Worm (Caenorhabditis elegans) whole organism, L4 larva: ENCODE results near the gene clec-218.
A peak's percentile ranks its signal among the peaks of the same experiment; 100 is the strongest.

ENCODE experiments used
- F44E2.7 ChIP-seq: fragments of 200-800 bp; sonication (Bioruptor generic); IDR thresholded peaks from 2 replicates; pipeline ENCODE4 v2.1.2; 2022; ENCODE audit warnings: missing genetic modification characterization, missing compliant biosample characterization
- F49E8.2 ChIP-seq: sonication (generic microtip); optimal IDR thresholded peaks from 2 replicates; lab custom pipeline; 2016; ENCODE audit warnings: missing compliant biosample characterization, mild to moderate bottlenecking, missing genetic modification characterization, borderline replicate concordance
- T26A8.4 ChIP-seq: fragments of 200-800 bp; sonication (Bioruptor generic); IDR thresholded peaks from 2 replicates; pipeline ENCODE4 v1.3.6; 2022; ENCODE audit warnings: missing genetic modification characterization, missing compliant biosample characterization
- Y105C5A.15 ChIP-seq: fragments of 200-800 bp; sonication (Bioruptor generic); IDR thresholded peaks from 2 replicates; pipeline ENCODE4 v1.3.6; 2022; ENCODE audit warnings: missing genetic modification characterization, missing compliant biosample characterization
- Y75B8A.6 ChIP-seq: fragments of 200-800 bp; sonication (Bioruptor generic); IDR thresholded peaks from 2 replicates; pipeline ENCODE4 v1.3.6; 2022; ENCODE audit warnings: missing genetic modification reagents, missing genetic modification characterization, missing compliant biosample characterization
- ZK337.2 ChIP-seq: fragments of 200-800 bp; sonication (Bioruptor generic); IDR thresholded peaks from 2 replicates; pipeline ENCODE4 v1.3.6; 2022; ENCODE audit warnings: missing genetic modification reagents, missing genetic modification characterization, missing compliant biosample characterization
- aha-1 ChIP-seq: fragments of 150-350 bp; peaks from one replicate; lab custom pipeline; 2014; ENCODE audit warnings: missing biosample characterization, missing genetic modification characterization
- attf-4 ChIP-seq: sonication (generic microtip); optimal IDR thresholded peaks from 3 replicates; lab custom pipeline; 2017; ENCODE audit warnings: missing biosample characterization, missing genetic modification characterization
- ceh-20 ChIP-seq: fragments of 200-800 bp; sonication (Bioruptor generic); IDR thresholded peaks from 2 replicates; pipeline ENCODE4 v1.3.6; 2022; ENCODE audit warnings: missing genetic modification reagents, missing genetic modification characterization, missing compliant biosample characterization
- ceh-28 ChIP-seq: fragments of 150-350 bp; optimal IDR thresholded peaks from 2 replicates; lab custom pipeline; 2014; ENCODE audit warnings: missing biosample characterization, missing genetic modification reagents, missing genetic modification characterization
- ceh-32 ChIP-seq: sonication (generic microtip); optimal IDR thresholded peaks from 2 replicates; lab custom pipeline; 2016; ENCODE audit warnings: mild to moderate bottlenecking, missing genetic modification characterization, missing compliant biosample characterization; ENCODE audit not compliant: poor library complexity
- ceh-62 ChIP-seq: sonication (generic microtip); optimal IDR thresholded peaks from 2 replicates; lab custom pipeline; 2017; ENCODE audit warnings: missing biosample characterization, missing genetic modification characterization
- ceh-82 ChIP-seq: sonication (generic microtip); optimal IDR thresholded peaks from 2 replicates; lab custom pipeline; 2017; ENCODE audit warnings: missing biosample characterization, missing genetic modification characterization
- cey-2 ChIP-seq: sonication (generic microtip); optimal IDR thresholded peaks from 3 replicates; lab custom pipeline; 2017; ENCODE audit warnings: missing genetic modification characterization, mild to moderate bottlenecking, missing compliant biosample characterization, antibody characterized with exemption, borderline replicate concordance; ENCODE audit not compliant: insufficient read depth
- daf-16 ChIP-seq, 3 experiments: sonication (generic microtip); optimal IDR thresholded peaks; 2 replicates each; lab custom pipeline; 2016 to 2017; ENCODE audit warnings: missing genetic modification characterization in 3 of 3, missing genetic modification reagents in 3 of 3, mild to moderate bottlenecking in 2 of 3, missing compliant biosample characterization in 2 of 3, missing biosample characterization in 1 of 3, moderate library complexity in 1 of 3
- daf-8 ChIP-seq: fragments of 200-800 bp; sonication (Bioruptor generic); IDR thresholded peaks from 2 replicates; pipeline ENCODE4 v1.3.6; 2022; ENCODE audit warnings: missing genetic modification characterization, missing compliant biosample characterization
- dpl-1 ChIP-seq: fragments of 150-350 bp; optimal IDR thresholded peaks from 2 replicates; lab custom pipeline; 2014; ENCODE audit warnings: missing biosample characterization, missing genetic modification reagents, missing genetic modification characterization
- dve-1 ChIP-seq: sonication (generic microtip); optimal IDR thresholded peaks from 2 replicates; lab custom pipeline; 2017; ENCODE audit warnings: antibody characterized with exemption, mild to moderate bottlenecking, missing genetic modification characterization, missing compliant biosample characterization; ENCODE audit not compliant: insufficient read depth
- gei-8 ChIP-seq: fragments of 200-800 bp; sonication (Bioruptor generic); optimal IDR thresholded peaks from 2 replicates; lab custom pipeline; 2018; ENCODE audit warnings: mild to moderate bottlenecking, missing genetic modification characterization, missing compliant biosample characterization
- hlh-11 ChIP-seq: fragments of 200-800 bp; sonication (Bioruptor generic); optimal IDR thresholded peaks from 2 replicates; lab custom pipeline; 2018; ENCODE audit warnings: mild to moderate bottlenecking, missing genetic modification characterization, missing compliant biosample characterization
- hmg-1.1 ChIP-seq: fragments of 200-800 bp; sonication (Bioruptor generic); IDR thresholded peaks from 2 replicates; pipeline ENCODE4 v1.3.6; 2022; ENCODE audit warnings: missing genetic modification reagents, missing genetic modification characterization, missing compliant biosample characterization
- lin-1 ChIP-seq: fragments of 200-800 bp; sonication (Bioruptor generic); IDR thresholded peaks from 2 replicates; pipeline ENCODE4 v1.3.6; 2022; ENCODE audit warnings: missing genetic modification reagents, missing genetic modification characterization, missing compliant biosample characterization
- lin-13 ChIP-seq: fragments of 150-350 bp; optimal IDR thresholded peaks from 2 replicates; lab custom pipeline; 2014; ENCODE audit warnings: missing biosample characterization, missing genetic modification reagents, missing genetic modification characterization
- lin-15B ChIP-seq: fragments of 150-350 bp; sonication (generic microtip); optimal IDR thresholded peaks from 3 replicates; lab custom pipeline; 2014; ENCODE audit warnings: missing biosample characterization, missing genetic modification characterization
- lin-39 ChIP-seq: fragments of 150-350 bp; optimal IDR thresholded peaks from 2 replicates; lab custom pipeline; 2014; ENCODE audit warnings: missing biosample characterization, missing genetic modification reagents, missing genetic modification characterization
- lir-3 ChIP-seq: sonication (generic microtip); optimal IDR thresholded peaks from 2 replicates; lab custom pipeline; 2016; ENCODE audit warnings: mild to moderate bottlenecking, missing genetic modification characterization, missing compliant biosample characterization
- lsy-2 ChIP-seq, 2 experiments: fragments of 150-350 bp in 1 of 2; sonication (generic microtip) in 1 of 2; optimal IDR thresholded peaks; 2 replicates each; lab custom pipeline; 2014 to 2017; ENCODE audit warnings: missing biosample characterization in 2 of 2, missing genetic modification characterization in 2 of 2
- mdt-29 ChIP-seq: fragments of 200-800 bp; sonication (Bioruptor generic); IDR thresholded peaks from 2 replicates; pipeline ENCODE4 v1.3.6; 2022; ENCODE audit warnings: missing genetic modification reagents, missing genetic modification characterization, missing compliant biosample characterization
- mes-2 ChIP-seq: sonication (generic microtip); optimal IDR thresholded peaks from 2 replicates; lab custom pipeline; 2016; ENCODE audit warnings: missing genotype, mild to moderate bottlenecking, missing genetic modification characterization, missing compliant biosample characterization; ENCODE audit not compliant: poor library complexity, severe bottlenecking
- mxl-3 ChIP-seq: fragments of 200-800 bp; sonication (Bioruptor generic); optimal IDR thresholded peaks from 2 replicates; lab custom pipeline; 2018; ENCODE audit warnings: mild to moderate bottlenecking, missing genetic modification characterization, missing compliant biosample characterization
- nhr-10 ChIP-seq: fragments of 150-350 bp; optimal IDR thresholded peaks from 2 replicates; lab custom pipeline; 2014; ENCODE audit warnings: missing biosample characterization, missing genetic modification characterization
- nhr-28 ChIP-seq: fragments of 150-350 bp; optimal IDR thresholded peaks from 2 replicates; lab custom pipeline; 2014; ENCODE audit warnings: missing biosample characterization, missing genetic modification characterization
- nhr-6 ChIP-seq: fragments of 150-350 bp; optimal IDR thresholded peaks from 2 replicates; lab custom pipeline; 2014; ENCODE audit warnings: missing biosample characterization, missing genetic modification characterization
- nhr-77 ChIP-seq: fragments of 150-350 bp; optimal IDR thresholded peaks from 2 replicates; lab custom pipeline; 2014; ENCODE audit warnings: missing biosample characterization, missing genetic modification characterization
- php-3 ChIP-seq: fragments of 200-800 bp; sonication (Bioruptor generic); IDR thresholded peaks from 2 replicates; pipeline ENCODE4 v1.3.6; 2022; ENCODE audit warnings: missing genetic modification reagents, missing genetic modification characterization, missing compliant biosample characterization
- saeg-2 ChIP-seq: fragments of 200-800 bp; sonication (Bioruptor generic); IDR thresholded peaks from 2 replicates; pipeline ENCODE4 v1.3.6; 2022; ENCODE audit warnings: missing genetic modification reagents, missing genetic modification characterization, missing compliant biosample characterization
- set-16 ChIP-seq: fragments of 200-800 bp; sonication (Bioruptor generic); IDR thresholded peaks from 2 replicates; pipeline ENCODE4 v1.3.6; 2022; ENCODE audit warnings: missing genetic modification reagents, missing genetic modification characterization, missing compliant biosample characterization
- skn-1 ChIP-seq: fragments of 150-350 bp; optimal IDR thresholded peaks from 2 replicates; lab custom pipeline; 2014; ENCODE audit warnings: missing biosample characterization, missing genetic modification characterization
- unc-62 ChIP-seq, 3 experiments: fragments of 150-350 bp in 1 of 3; sonication (generic microtip); optimal IDR thresholded peaks in 2 of 3; peaks in 1 of 3; 1 replicate in 1 of 3; 2 replicates in 2 of 3; lab custom pipeline; 2014 to 2017; ENCODE audit warnings: missing biosample characterization in 3 of 3, missing genetic modification characterization in 3 of 3, missing genetic modification reagents in 3 of 3, missing genotype in 1 of 3
- zag-1 ChIP-seq: fragments of 150-350 bp; optimal IDR thresholded peaks from 2 replicates; lab custom pipeline; 2014; ENCODE audit warnings: missing biosample characterization, missing genetic modification characterization
- zfp-3 ChIP-seq: fragments of 200-800 bp; sonication (Bioruptor generic); conservative IDR thresholded peaks from 2 replicates; pipeline ENCODE4 v1.3.6; 2022; ENCODE audit warnings: missing genetic modification reagents, missing genetic modification characterization, missing compliant biosample characterization
- ztf-7 ChIP-seq: fragments of 150-350 bp; optimal IDR thresholded peaks from 2 replicates; lab custom pipeline; 2014; ENCODE audit warnings: missing biosample characterization, missing genetic modification characterization

The clec-218 gene

DNA sequence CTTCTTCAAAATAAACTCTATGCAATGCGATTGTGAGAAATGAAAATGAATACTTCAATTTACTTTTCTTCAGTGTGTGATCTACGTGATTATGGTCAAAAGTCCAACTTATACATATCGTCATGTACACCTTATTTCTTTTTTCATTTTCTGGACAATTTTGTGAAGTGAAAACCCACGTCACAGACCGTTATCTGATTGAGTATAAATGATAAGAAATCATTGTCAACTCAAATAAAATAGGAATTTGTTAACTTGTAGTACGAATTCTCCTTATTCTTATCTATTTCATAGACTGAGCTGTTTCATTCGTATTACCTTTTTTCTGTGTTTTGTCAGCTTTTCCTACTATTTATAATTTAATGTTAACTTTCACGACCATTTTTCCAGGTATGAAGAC is 35.7 kb upstream of the clec-218 start, which contains the start of gene asp-5 (continued):
- no peak for TF ChIP-seq skn-1 (tag; lab: Kevin White, UChicago)
- TF ChIP-seq lin-15B (tag; lab: Kevin White, UChicago): no peak
- no peak for TF ChIP-seq Y75B8A.6 (GFP tag; lab: Robert Waterston, UW)
- TF ChIP-seq daf-8 (GFP tag; lab: Robert Waterston, UW): no peak
- no peak for TF ChIP-seq T26A8.4 (GFP tag; lab: Robert Waterston, UW)
- TF ChIP-seq lin-39 (tag; lab: Kevin White, UChicago): no peak
- TF ChIP-seq ceh-82 (tag; lab: Kevin White, UChicago): no peak
- TF ChIP-seq F49E8.2 (tag; lab: Kevin White, UChicago): no peak
- no peak for TF ChIP-seq dpl-1 (GFP tag; lab: Kevin White, UChicago)
- TF ChIP-seq gei-8 (GFP tag; lab: Kevin White, UChicago): no peak
- TF ChIP-seq lir-3: no peak
- no peak for TF ChIP-seq set-16 (GFP tag; lab: Robert Waterston, UW)
- no peak for TF ChIP-seq mxl-3
- no peak for TF ChIP-seq F44E2.7 (GFP tag; lab: Robert Waterston, UW)
- TF ChIP-seq aha-1 (tag; lab: Kevin White, UChicago): peak; percentile 69
- no peak for TF ChIP-seq ztf-7 (tag; lab: Kevin White, UChicago)
- TF ChIP-seq ceh-28: no peak
- TF ChIP-seq nhr-10 (tag; lab: Kevin White, UChicago): no peak
- no peak for TF ChIP-seq zag-1 (tag; lab: Kevin White, UChicago)
- TF ChIP-seq php-3 (GFP tag; lab: Robert Waterston, UW): no peak
- TF ChIP-seq cey-2 (tag; lab: Kevin White, UChicago): no peak
- TF ChIP-seq saeg-2 (GFP tag; lab: Robert Waterston, UW): no peak
- TF ChIP-seq nhr-6 (tag; lab: Kevin White, UChicago): no peak
- no peak for TF ChIP-seq lin-1 (GFP tag; lab: Robert Waterston, UW)
- no peak for TF ChIP-seq daf-16 (GFP tag; optimal IDR thresholded peaks at IDR 0.05; lab: Kevin White, UChicago)
- TF ChIP-seq daf-16 (tag; optimal IDR thresholded peaks at IDR 0.05; lab: Kevin White, UChicago): peak; percentile 62
- TF ChIP-seq unc-62 (GFP tag; optimal IDR thresholded peaks at IDR 0.05 in 1 of 2; lab: Kevin White, UChicago): no peak
- no peak for TF ChIP-seq unc-62 (tag; optimal IDR thresholded peaks at IDR 0.05; lab: Kevin White, UChicago)
- no peak for TF ChIP-seq mdt-29
- TF ChIP-seq ZK337.2 (GFP tag; lab: Robert Waterston, UW): no peak
- TF ChIP-seq zfp-3 (GFP tag; lab: Robert Waterston, UW): no peak
- TF ChIP-seq nhr-28 (tag; lab: Kevin White, UChicago): peak; percentile 57
- TF ChIP-seq lin-13 (GFP tag; lab: Kevin White, UChicago): no peak
- TF ChIP-seq nhr-77 (tag; lab: Kevin White, UChicago): peak; percentile 42
- no peak for TF ChIP-seq hmg-1.1
- no peak for TF ChIP-seq ceh-32 (tag; lab: Kevin White, UChicago)
- no peak for TF ChIP-seq mes-2 (tag; lab: Kevin White, UChicago)
- TF ChIP-seq lsy-2 (tag; optimal IDR thresholded peaks at IDR 0.05; lab: Kevin White, UChicago): no peak
- no peak for TF ChIP-seq attf-4 (tag; lab: Kevin White, UChicago)
- peak; percentile 59 for TF ChIP-seq dve-1 (tag; lab: Kevin White, UChicago)
- no peak for TF ChIP-seq Y105C5A.15 (GFP tag; lab: Robert Waterston, UW)
- no peak for TF ChIP-seq ceh-20 (GFP tag; lab: Robert Waterston, UW)
- peak; percentile 41 for TF ChIP-seq hlh-11 (tag; lab: Kevin White, UChicago)
- no peak for TF ChIP-seq ceh-62
